Fruit fly (Drosophila melanogaster) whole organism, wandering third instar larva: Measurements from ENCODE around the gene CG33947.

Source experiments
- Hnf4 ChIP-seq: fragments of 200-800 bp; sonication (Bioruptor generic); optimal IDR thresholded peaks from 2 replicates; lab custom pipeline; 2016; ENCODE audit warnings: missing biosample characterization, mild to moderate bottlenecking, missing genetic modification characterization
- Sp1 ChIP-seq: fragments of 200-800 bp; sonication (Bioruptor generic); optimal IDR thresholded peaks from 3 replicates; lab custom pipeline; 2019; ENCODE audit warnings: missing biosample characterization, mild to moderate bottlenecking, missing genetic modification characterization, moderate library complexity
- foxo ChIP-seq, 2 experiments: fragments of 200-800 bp; sonication (Bioruptor generic); optimal IDR thresholded peaks; 2 replicates in 1 of 2; 3 replicates in 1 of 2; lab custom pipeline; 2016 to 2017; ENCODE audit warnings: missing biosample characterization in 2 of 2, missing genetic modification characterization in 2 of 2
- pan ChIP-seq: fragments of >200 bp; optimal IDR thresholded peaks from 2 replicates; lab custom pipeline; 2017
- psq ChIP-seq: fragments of 200-800 bp; sonication (Bioruptor generic); optimal IDR thresholded peaks from 3 replicates; lab custom pipeline; 2017; ENCODE audit warnings: missing biosample characterization, mild to moderate bottlenecking, missing genetic modification characterization, moderate library complexity
- usp ChIP-seq: fragments of >200 bp; optimal IDR thresholded peaks from 2 replicates; lab custom pipeline; 2017; ENCODE audit warnings: missing biosample characterization, missing genetic modification characterization

- TF ChIP-seq psq (GFP tag; lab: Kevin White, UChicago) = no peak
- TF ChIP-seq pan (lab: Kevin White, UChicago) = no peak
- no peak for TF ChIP-seq Sp1 (GFP tag; lab: Kevin White, UChicago)
- TF ChIP-seq Hnf4 (GFP tag; lab: Kevin White, UChicago) = no peak
- no peak for TF ChIP-seq foxo (GFP tag; optimal IDR thresholded peaks at IDR 0.05; lab: Kevin White, UChicago)
- no peak for TF ChIP-seq usp
These were observed 11.6 kb downstream of the CG33947 start, which contains the start of gene CG12522 for dm6 chr3L:11107935-11108334.
